Fruit fly (Drosophila melanogaster) whole organism, wandering third instar larva: ENCODE data around the gene Orct.

Source experiments
- CG9705 ChIP-seq: fragments of 200-800 bp; sonication (Bioruptor generic); optimal IDR thresholded peaks from 2 replicates; lab custom pipeline; 2018; ENCODE audit warnings: missing biosample characterization, mild to moderate bottlenecking, missing genetic modification characterization
- GATAd ChIP-seq: sonication (Bioruptor generic); optimal IDR thresholded peaks from 2 replicates; lab custom pipeline; 2016; ENCODE audit warnings: missing biosample characterization, missing genetic modification characterization
- OdsH ChIP-seq: fragments of 200-800 bp; sonication (Bioruptor generic); optimal IDR thresholded peaks from 2 replicates; lab custom pipeline; 2016; ENCODE audit warnings: missing biosample characterization, mild to moderate bottlenecking, missing genetic modification characterization
- Rel ChIP-seq, 2 experiments: fragments of 200-800 bp; sonication (Bioruptor generic) in 1 of 2; optimal IDR thresholded peaks; 2 replicates in 1 of 2; 3 replicates in 1 of 2; lab custom pipeline; 2016 to 2019; ENCODE audit warnings: mild to moderate bottlenecking in 2 of 2, missing biosample characterization in 2 of 2, missing genetic modification characterization in 2 of 2, moderate library complexity in 1 of 2
- Vsx2 ChIP-seq: fragments of 200-300, 225-300 bp; sonication (Bioruptor generic); optimal IDR thresholded peaks from 2 replicates; lab custom pipeline; 2018; ENCODE audit warnings: missing biosample characterization, missing genetic modification characterization; ENCODE audit not compliant: partially characterized antibody
- br ChIP-seq: fragments of 200-800 bp; sonication (Bioruptor generic); optimal IDR thresholded peaks from 2 replicates; lab custom pipeline; 2016; ENCODE audit warnings: missing biosample characterization, missing genetic modification characterization
- dl ChIP-seq, 2 experiments: fragments of 175-275, 200-275 bp in 1 of 2; fragments of 200-275 bp in 1 of 2; sonication (Bioruptor generic); optimal IDR thresholded peaks; lab custom pipeline; 2018; ENCODE audit warnings: mild to moderate bottlenecking in 2 of 2, missing biosample characterization in 2 of 2, missing genetic modification characterization in 2 of 2, moderate library complexity in 2 of 2; ENCODE audit not compliant: partially characterized antibody in 2 of 2, insufficient read depth in 1 of 2
- ey ChIP-seq: fragments of 200-800 bp; sonication (Bioruptor generic); optimal IDR thresholded peaks from 2 replicates; lab custom pipeline; 2016; ENCODE audit warnings: missing biosample characterization, missing genetic modification characterization
- fru ChIP-seq: fragments of 200-800 bp; sonication (Bioruptor generic); optimal IDR thresholded peaks from 3 replicates; lab custom pipeline; 2016; ENCODE audit warnings: missing biosample characterization, mild to moderate bottlenecking, missing genetic modification characterization
- h ChIP-seq: fragments of 200-800 bp; sonication (Bioruptor generic); optimal IDR thresholded peaks from 3 replicates; lab custom pipeline; 2016; ENCODE audit warnings: missing biosample characterization, mild to moderate bottlenecking, missing genetic modification characterization
- lola ChIP-seq: fragments of >200 bp; optimal IDR thresholded peaks from 2 replicates; lab custom pipeline; 2017; ENCODE audit warnings: missing biosample characterization, missing genetic modification characterization
- pan ChIP-seq: fragments of >200 bp; optimal IDR thresholded peaks from 2 replicates; lab custom pipeline; 2017

The Orct gene

DNA sequence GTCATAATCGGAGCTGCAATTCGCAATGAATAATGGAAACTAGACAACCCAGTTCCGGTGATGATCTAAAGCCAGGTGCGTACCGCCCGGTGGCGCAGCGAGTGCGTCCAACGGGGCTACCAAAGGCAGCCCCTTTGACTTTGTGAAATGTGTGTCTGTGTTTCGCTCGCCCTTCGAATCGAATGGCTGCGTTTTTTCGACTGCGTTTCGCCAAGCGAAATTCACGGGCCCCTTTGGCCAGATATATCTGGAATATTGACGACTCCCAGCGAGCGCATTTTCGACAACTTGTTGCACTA, 43.0 kb downstream of the Orct start:
- no peak for TF ChIP-seq dl (GFP tag; optimal IDR thresholded peaks at IDR 0.05; lab: Kevin White, UChicago; ENCODE audit: insufficient read depth in 1 of 2, partially characterized antibody in 2 of 2)
- TF ChIP-seq CG9705 (GFP tag; lab: Kevin White, UChicago), result no peak
- no peak for TF ChIP-seq ey (GFP tag; lab: Kevin White, UChicago)
- TF ChIP-seq OdsH (GFP tag; lab: Kevin White, UChicago), result no peak
- TF ChIP-seq lola (GFP tag; lab: Kevin White, UChicago), result no peak
- no peak for TF ChIP-seq h (GFP tag; lab: Kevin White, UChicago)
- TF ChIP-seq GATAd (GFP tag; lab: Kevin White, UChicago), result no peak
- TF ChIP-seq pan (lab: Kevin White, UChicago), result no peak
- TF ChIP-seq, all 38 proteins: peak for 0

DNA sequence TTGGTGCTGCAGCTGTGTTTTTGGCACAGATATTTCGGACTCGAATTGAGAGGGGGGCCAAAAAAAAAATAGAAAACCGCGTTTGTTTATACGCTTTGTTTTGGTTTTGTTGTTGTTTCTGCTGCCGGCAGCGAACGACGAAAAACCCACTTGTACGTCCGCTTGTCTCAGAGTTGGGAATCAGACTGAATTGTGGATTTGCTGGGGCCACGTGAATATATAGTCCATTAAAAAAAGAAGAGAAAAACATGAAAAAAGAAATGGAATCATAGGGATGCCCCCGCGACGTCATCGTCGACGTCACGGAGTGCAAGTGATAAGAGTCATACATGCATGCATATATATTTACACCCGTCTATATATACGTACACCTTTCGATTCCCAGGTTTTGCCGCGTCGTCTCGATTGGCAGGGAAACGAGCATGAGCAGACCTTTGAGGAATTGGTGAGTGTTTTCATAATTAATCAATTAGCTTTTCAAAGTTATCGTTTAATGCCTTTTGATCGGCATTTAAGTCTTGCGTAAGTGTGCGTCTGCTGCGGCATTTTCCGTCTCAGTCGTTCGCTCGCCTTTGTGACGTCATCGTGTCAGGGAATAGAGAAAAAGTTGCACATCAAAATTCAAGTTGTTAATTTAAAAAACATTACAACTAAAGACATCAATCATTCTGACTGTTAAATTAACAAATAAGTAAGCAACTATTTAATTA, 43.7 kb downstream of the Orct start:
- TF ChIP-seq br, result no peak
- no peak for TF ChIP-seq Rel (GFP tag; optimal IDR thresholded peaks at IDR 0.05; lab: Kevin White, UChicago)
- TF ChIP-seq Rel (tag; optimal IDR thresholded peaks at IDR 0.05; lab: Kevin White, UChicago), result peak; percentile 87

- peak; percentile 96 for TF ChIP-seq Vsx2 (GFP tag; lab: Kevin White, UChicago)
- TF ChIP-seq fru (GFP tag; lab: Kevin White, UChicago), result no peak
Observed at dm6 chr3R:24320342-24320711, 44.3 kb downstream of the Orct start.
